Worm (Caenorhabditis elegans) whole organism, L2 larva: ENCODE measurements around the gene tbc-14.

ENCODE experiments used
- F13H6.1 ChIP-seq: sonication (generic microtip); optimal IDR thresholded peaks from 2 replicates; lab custom pipeline; 2016; ENCODE audit warnings: missing genetic modification characterization, missing compliant biosample characterization
- R02D3.7 ChIP-seq: fragments of 150-350 bp; optimal IDR thresholded peaks from 2 replicates; lab custom pipeline; 2014; ENCODE audit warnings: missing biosample characterization, missing genetic modification characterization
- ZK546.5 ChIP-seq: sonication (generic microtip); optimal IDR thresholded peaks from 2 replicates; lab custom pipeline; 2017; ENCODE audit warnings: missing biosample characterization, missing genetic modification characterization
- alr-1 ChIP-seq: fragments of 150-350 bp; optimal IDR thresholded peaks from 2 replicates; lab custom pipeline; 2014; ENCODE audit warnings: missing biosample characterization, missing genetic modification characterization
- ama-1 ChIP-seq: fragments of 150-350 bp; optimal IDR thresholded peaks from 2 replicates; lab custom pipeline; 2018; ENCODE audit warnings: inconsistent platforms
- blmp-1 ChIP-seq: sonication (generic microtip); optimal IDR thresholded peaks from 2 replicates; lab custom pipeline; 2017; ENCODE audit warnings: missing genetic modification characterization, mild to moderate bottlenecking, missing compliant biosample characterization, antibody characterized with exemption, moderate library complexity; ENCODE audit not compliant: insufficient read depth
- ceh-16 ChIP-seq: fragments of 150-350 bp; optimal IDR thresholded peaks from 2 replicates; lab custom pipeline; 2014; ENCODE audit warnings: missing biosample characterization, missing genetic modification characterization
- dmd-4 ChIP-seq: sonication (generic microtip); optimal IDR thresholded peaks from 2 replicates; lab custom pipeline; 2017; ENCODE audit warnings: missing biosample characterization, missing genetic modification characterization
- egl-27 ChIP-seq: sonication (generic microtip); optimal IDR thresholded peaks from 3 replicates; lab custom pipeline; 2017; ENCODE audit warnings: missing biosample characterization, missing genetic modification reagents, missing genetic modification characterization
- fos-1 ChIP-seq: fragments of 150-350 bp; optimal IDR thresholded peaks from 2 replicates; lab custom pipeline; 2014; ENCODE audit warnings: missing biosample characterization, missing genetic modification characterization
- lin-13 ChIP-seq: fragments of 150-350 bp; optimal IDR thresholded peaks from 2 replicates; lab custom pipeline; 2014; ENCODE audit warnings: missing biosample characterization, missing genetic modification reagents, missing genetic modification characterization
- lin-39 ChIP-seq: fragments of 150-350 bp; optimal IDR thresholded peaks from 2 replicates; lab custom pipeline; 2014; ENCODE audit warnings: missing biosample characterization, missing genetic modification reagents, missing genetic modification characterization
- lsy-2 ChIP-seq, 2 experiments: fragments of 150-350 bp in 1 of 2; sonication (generic microtip) in 1 of 2; optimal IDR thresholded peaks; 2 replicates each; lab custom pipeline; 2014 to 2017; ENCODE audit warnings: missing biosample characterization in 2 of 2, missing genetic modification characterization in 2 of 2
- mbf-1 ChIP-seq: sonication (generic microtip); optimal IDR thresholded peaks from 2 replicates; lab custom pipeline; 2017; ENCODE audit warnings: missing biosample characterization, missing genetic modification characterization
- mdl-1 ChIP-seq, 2 experiments: fragments of 150-350 bp in 1 of 2; sonication (generic microtip) in 1 of 2; optimal IDR thresholded peaks; 2 replicates each; lab custom pipeline; 2017; ENCODE audit warnings: missing biosample characterization in 2 of 2, missing genetic modification characterization in 2 of 2
- nhr-10 ChIP-seq: sonication (generic microtip); optimal IDR thresholded peaks from 2 replicates; lab custom pipeline; 2017; ENCODE audit warnings: missing biosample characterization, missing genetic modification characterization
- nhr-11 ChIP-seq: fragments of 150-350 bp; optimal IDR thresholded peaks from 2 replicates; lab custom pipeline; 2014; ENCODE audit warnings: missing biosample characterization, missing genetic modification characterization
- nhr-12 ChIP-seq: fragments of 150-350 bp; optimal IDR thresholded peaks from 2 replicates; lab custom pipeline; 2014; ENCODE audit warnings: missing biosample characterization, missing genetic modification characterization
- nhr-129 ChIP-seq: fragments of 150-350 bp; optimal IDR thresholded peaks from 2 replicates; lab custom pipeline; 2014; ENCODE audit warnings: missing biosample characterization, missing genetic modification characterization
- nhr-21 ChIP-seq: fragments of 150-350 bp; optimal IDR thresholded peaks from 2 replicates; lab custom pipeline; 2014; ENCODE audit warnings: missing biosample characterization, missing genetic modification characterization
- nhr-23 ChIP-seq: fragments of 150-350 bp; optimal IDR thresholded peaks from 2 replicates; lab custom pipeline; 2014; ENCODE audit warnings: missing biosample characterization, missing genetic modification reagents, missing genetic modification characterization
- nhr-237 ChIP-seq: fragments of 150-350 bp; optimal IDR thresholded peaks from 2 replicates; lab custom pipeline; 2014; ENCODE audit warnings: missing biosample characterization, missing genetic modification characterization
- nhr-25 ChIP-seq: fragments of 150-350 bp; sonication (generic microtip); optimal IDR thresholded peaks from 3 replicates; lab custom pipeline; 2014; ENCODE audit warnings: missing biosample characterization, missing genetic modification characterization
- nhr-6 ChIP-seq: fragments of 150-350 bp; optimal IDR thresholded peaks from 2 replicates; lab custom pipeline; 2014; ENCODE audit warnings: missing biosample characterization, missing genetic modification characterization
- peb-1 ChIP-seq: fragments of 150-350 bp; optimal IDR thresholded peaks from 2 replicates; lab custom pipeline; 2014; ENCODE audit warnings: missing biosample characterization, missing genetic modification characterization
- skn-1 ChIP-seq: sonication (generic microtip); optimal IDR thresholded peaks from 2 replicates; lab custom pipeline; 2017; ENCODE audit warnings: missing biosample characterization, missing genetic modification characterization
- sma-9 ChIP-seq, 2 experiments: fragments of 150-350 bp in 1 of 2; sonication (generic microtip) in 1 of 2; optimal IDR thresholded peaks; 2 replicates each; lab custom pipeline; 2014 to 2016; ENCODE audit warnings: missing genetic modification characterization in 2 of 2, mild to moderate bottlenecking in 1 of 2, missing biosample characterization in 1 of 2, missing compliant biosample characterization in 1 of 2, missing genetic modification reagents in 1 of 2, moderate library complexity in 1 of 2
- snpc-4 ChIP-seq: fragments of 150-350 bp; optimal IDR thresholded peaks from 2 replicates; lab custom pipeline; 2014; ENCODE audit warnings: missing biosample characterization, missing genetic modification characterization
- unc-55 ChIP-seq: fragments of 150-350 bp; sonication (generic microtip); optimal IDR thresholded peaks from 3 replicates; lab custom pipeline; 2014; ENCODE audit warnings: missing biosample characterization, missing genetic modification reagents, missing genetic modification characterization
- unc-62 ChIP-seq: fragments of 150-350 bp; optimal IDR thresholded peaks from 2 replicates; lab custom pipeline; 2014; ENCODE audit warnings: missing biosample characterization, missing genetic modification reagents, missing genetic modification characterization
- zag-1 ChIP-seq: fragments of 150-350 bp; optimal IDR thresholded peaks from 2 replicates; lab custom pipeline; 2014; ENCODE audit warnings: missing biosample characterization, missing genetic modification characterization
- ztf-1 ChIP-seq: fragments of 200-800 bp; sonication (Bioruptor generic); conservative IDR thresholded peaks from 2 replicates; pipeline ENCODE4 v1.3.6; 2022; ENCODE audit warnings: missing genetic modification characterization, missing compliant biosample characterization
- ztf-11 ChIP-seq: sonication (generic microtip); optimal IDR thresholded peaks from 2 replicates; lab custom pipeline; 2017; ENCODE audit warnings: missing biosample characterization, missing genetic modification characterization
- ztf-4 ChIP-seq: fragments of 150-350 bp; optimal IDR thresholded peaks from 2 replicates; lab custom pipeline; 2014; ENCODE audit warnings: missing biosample characterization, missing genetic modification characterization

tbc-14 gene

DNA sequence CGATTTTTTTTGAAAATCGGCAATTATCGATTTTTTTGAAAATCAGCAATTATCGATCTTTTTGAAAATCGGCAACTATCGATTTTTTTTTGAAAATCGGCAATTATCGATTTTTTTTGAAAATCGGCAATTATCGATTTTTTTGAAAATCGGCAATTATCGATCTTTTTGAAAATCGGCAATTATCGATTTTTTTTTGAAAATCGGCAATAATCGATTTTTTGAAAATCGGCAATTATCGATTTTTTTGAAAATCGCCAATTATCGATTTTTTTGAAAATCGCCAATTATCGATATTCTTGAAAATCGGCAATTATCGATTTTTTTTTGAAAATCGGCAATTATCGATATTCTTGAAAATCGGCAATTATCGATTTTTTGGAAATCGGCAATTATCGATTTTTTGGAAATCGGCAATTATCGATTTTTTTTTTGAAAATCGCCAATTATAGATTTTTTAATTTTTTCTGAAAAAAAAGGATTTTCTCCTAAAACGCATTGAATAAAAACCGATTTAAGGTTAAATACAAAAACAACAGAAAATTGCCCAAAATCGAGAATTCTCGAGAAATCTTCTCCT, 29.9 kb downstream of the tbc-14 start:
- TF ChIP-seq F13H6.1 (tag; lab: Kevin White, UChicago) (no peak), mdl-1 (tag; optimal IDR thresholded peaks at IDR 0.05; lab: Kevin White, UChicago) (no peak), lsy-2 (tag; optimal IDR thresholded peaks at IDR 0.05; lab: Kevin White, UChicago) (no peak), ztf-11 (tag; lab: Kevin White, UChicago) (no peak), nhr-6 (tag; lab: Kevin White, UChicago) (no peak), nhr-12 (tag; lab: Kevin White, UChicago) (no peak), peb-1 (tag; lab: Kevin White, UChicago) (no peak), nhr-237 (tag; lab: Kevin White, UChicago) (no peak), R02D3.7 (tag; lab: Kevin White, UChicago) (no peak), blmp-1 (no peak), lin-13 (GFP tag; lab: Kevin White, UChicago) (no peak), ztf-4 (tag; lab: Kevin White, UChicago) (no peak), lin-39 (no peak), ceh-16 (tag; lab: Kevin White, UChicago) (no peak), unc-62 (no peak), nhr-23 (tag; lab: Kevin White, UChicago) (no peak), fos-1 (tag; lab: Kevin White, UChicago) (no peak), unc-55 (GFP tag; lab: Kevin White, UChicago) (no peak), snpc-4 (tag; lab: Kevin White, UChicago) (no peak)

DNA sequence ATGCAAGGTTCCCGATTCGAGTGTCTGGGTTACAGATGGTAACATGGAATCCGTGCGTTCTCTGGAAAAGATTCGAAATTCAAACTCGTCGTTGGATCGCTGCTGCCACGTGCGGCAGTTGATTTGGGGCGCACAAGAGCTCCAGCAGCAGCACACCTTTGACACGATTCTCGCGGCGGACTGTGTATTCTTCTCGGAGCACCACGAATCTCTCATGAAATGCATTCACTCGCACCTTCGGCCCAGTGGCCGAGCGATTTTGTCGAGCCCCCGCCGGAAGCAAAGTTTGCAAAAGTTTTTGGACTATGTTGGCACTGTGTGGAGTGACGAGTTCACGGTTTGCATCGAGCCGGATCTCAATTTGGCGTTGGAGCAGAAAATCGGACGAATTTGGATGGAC, 30.8 kb downstream of the tbc-14 start:
- TF ChIP-seq nhr-23 (tag; lab: Kevin White, UChicago) (no peak), fos-1 (tag; lab: Kevin White, UChicago) (no peak), unc-55 (GFP tag; lab: Kevin White, UChicago) (no peak), ceh-16 (tag; lab: Kevin White, UChicago) (no peak), zag-1 (tag; lab: Kevin White, UChicago) (no peak), ztf-1 (GFP tag; lab: Robert Waterston, UW) (no peak), blmp-1 (no peak), nhr-11 (tag; lab: Kevin White, UChicago) (no peak), R02D3.7 (tag; lab: Kevin White, UChicago) (no peak), alr-1 (no peak), mbf-1 (tag; lab: Kevin White, UChicago) (no peak), nhr-129 (tag; lab: Kevin White, UChicago) (no peak), nhr-10 (tag; lab: Kevin White, UChicago) (no peak), skn-1 (tag; lab: Kevin White, UChicago) (no peak)

DNA sequence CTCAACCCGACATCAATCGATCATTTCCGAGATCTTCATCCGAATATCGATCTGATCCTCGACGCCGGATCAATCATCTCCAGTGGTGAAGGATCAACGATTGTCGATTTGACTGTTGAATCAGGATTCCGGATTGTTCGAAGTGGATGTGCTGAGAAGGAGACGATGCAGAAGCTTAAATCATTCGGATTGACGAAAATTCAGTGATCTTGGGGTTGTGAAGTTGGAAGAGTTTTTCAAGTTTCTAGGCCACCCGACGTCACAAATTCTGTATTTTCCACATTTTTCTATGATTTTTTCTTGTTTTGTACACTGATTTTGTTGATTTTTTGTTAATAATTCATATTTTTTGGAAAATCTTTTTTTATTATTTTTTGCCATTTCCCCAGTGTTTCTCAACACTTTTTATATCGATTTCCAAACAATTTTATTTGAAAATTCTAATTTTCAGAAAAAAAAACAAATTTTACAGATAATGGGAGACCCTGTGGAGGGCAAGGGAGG, 32.8 kb downstream of the tbc-14 start, which contains the start of gene Y48E1C.1:
Y48E1C.1 (plus strand) TSS at position 454 of the 504 bp plus-strand sequence.
- no peak for TF ChIP-seq egl-27
- no peak for TF ChIP-seq snpc-4 (tag; lab: Kevin White, UChicago)
- TF ChIP-seq nhr-10 (tag; lab: Kevin White, UChicago) = no peak
- no peak for TF ChIP-seq ztf-4 (tag; lab: Kevin White, UChicago)
- TF ChIP-seq nhr-11 (tag; lab: Kevin White, UChicago) = no peak
- no peak for TF ChIP-seq nhr-237 (tag; lab: Kevin White, UChicago)
- no peak for TF ChIP-seq blmp-1
- no peak for TF ChIP-seq nhr-25 (tag; lab: Kevin White, UChicago)
- TF ChIP-seq dmd-4 (tag; lab: Kevin White, UChicago) = no peak
- no peak for TF ChIP-seq sma-9 (GFP tag; optimal IDR thresholded peaks at IDR 0.05; lab: Kevin White, UChicago)
- no peak for TF ChIP-seq sma-9 (tag; optimal IDR thresholded peaks at IDR 0.05; lab: Kevin White, UChicago)
- no peak for TF ChIP-seq nhr-23 (tag; lab: Kevin White, UChicago)
- no peak for TF ChIP-seq ZK546.5 (tag; lab: Kevin White, UChicago)
- no peak for TF ChIP-seq ama-1 (lab: Kevin White, UChicago)
- TF ChIP-seq R02D3.7 (tag; lab: Kevin White, UChicago) = no peak

ce11 chrII:13414099-13414498, 33.3 kb downstream of the tbc-14 start:
- TF ChIP-seq ztf-1 (GFP tag; lab: Robert Waterston, UW) = no peak
- no peak for TF ChIP-seq nhr-237 (tag; lab: Kevin White, UChicago)
- no peak for TF ChIP-seq ZK546.5 (tag; lab: Kevin White, UChicago)
- TF ChIP-seq sma-9 (GFP tag; optimal IDR thresholded peaks at IDR 0.05; lab: Kevin White, UChicago) = no peak
- no peak for TF ChIP-seq sma-9 (tag; optimal IDR thresholded peaks at IDR 0.05; lab: Kevin White, UChicago)
- TF ChIP-seq snpc-4 (tag; lab: Kevin White, UChicago) = no peak
- TF ChIP-seq F13H6.1 (tag; lab: Kevin White, UChicago) = no peak
- no peak for TF ChIP-seq skn-1 (tag; lab: Kevin White, UChicago)
- no peak for TF ChIP-seq nhr-21
- TF ChIP-seq, all 48 proteins: peak for 0
